Worm (Caenorhabditis elegans) whole organism, dauer: Measurements from ENCODE around the gene F28E10.1.

Experiments used
- unc-62 ChIP-seq: sonication (generic microtip); optimal IDR thresholded peaks from 2 replicates; lab custom pipeline; 2017; ENCODE audit warnings: missing biosample characterization, missing genetic modification reagents, missing genetic modification characterization

F28E10.1 gene

DNA sequence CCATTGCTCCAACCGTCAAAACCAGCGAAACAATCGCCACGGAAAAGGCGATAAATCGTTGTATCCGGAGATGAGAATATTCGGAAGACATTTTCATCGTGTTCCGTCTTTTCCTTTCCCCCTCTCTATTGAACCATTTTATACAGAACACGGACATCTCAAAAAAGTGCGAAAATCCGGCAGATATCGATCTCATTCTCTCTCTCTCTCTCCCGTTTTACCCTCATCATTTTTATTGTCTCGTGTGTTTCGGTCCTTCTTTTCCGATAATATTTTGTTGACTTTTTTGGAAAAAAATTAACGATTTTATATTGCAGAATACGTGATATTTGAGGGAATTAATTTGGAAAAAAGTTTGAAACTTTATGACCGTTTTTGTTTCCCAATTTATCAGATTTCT, 40.9 kb downstream of the F28E10.1 start, which contains the start of gene col-110:
Gene col-110 (minus strand): TSS at position 101 of the 400 bp plus-strand sequence.
- TF ChIP-seq unc-62 (GFP tag; lab: Kevin White, UChicago), result no peak

ce11 chrIV:4611740-4612139, 43.1 kb downstream of the F28E10.1 start:
- no peak for TF ChIP-seq unc-62 (GFP tag; lab: Kevin White, UChicago)

DNA sequence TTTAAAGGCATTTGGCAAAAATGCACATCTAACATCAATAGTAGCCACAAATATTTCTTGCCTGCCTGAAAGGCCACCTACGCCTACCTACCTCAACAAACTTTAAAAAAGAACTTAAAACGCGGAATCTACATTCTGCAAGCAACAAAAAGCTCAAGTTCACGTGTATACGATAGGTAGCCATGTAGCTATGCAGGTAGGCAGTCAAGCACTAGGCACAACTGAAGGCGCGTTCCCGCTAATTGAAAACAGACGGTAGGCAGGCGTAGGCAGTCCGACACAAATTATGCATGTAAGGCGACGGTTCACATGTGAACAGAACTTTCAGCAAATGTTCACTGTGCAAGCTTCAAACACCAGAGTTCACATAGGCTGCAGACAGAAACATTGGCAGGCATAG, 44.0 kb downstream of the F28E10.1 start:
- TF ChIP-seq unc-62 (GFP tag; lab: Kevin White, UChicago), result no peak

ce11 chrIV:4613516-4613915, 44.9 kb downstream of the F28E10.1 start:
- TF ChIP-seq unc-62 (GFP tag; lab: Kevin White, UChicago), result no peak

DNA sequence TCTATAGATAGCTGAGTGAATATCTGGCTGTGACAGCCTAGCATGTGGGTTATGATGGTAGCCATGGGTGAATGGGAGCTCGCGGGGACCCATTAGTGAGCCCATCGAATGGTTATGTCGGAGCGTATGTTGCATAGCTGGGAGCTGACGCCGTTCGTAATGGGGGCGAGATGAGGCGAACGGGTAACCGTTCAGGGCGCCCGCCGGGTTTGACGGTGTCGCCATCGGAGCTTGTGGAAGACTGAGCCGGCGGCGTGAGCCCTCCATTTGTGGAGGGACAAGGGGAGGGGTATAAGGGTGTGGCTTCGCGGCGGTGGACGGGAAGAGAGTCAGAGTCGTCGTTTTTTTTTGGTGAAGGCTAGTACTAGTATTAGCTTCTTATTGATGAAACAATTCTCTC, 55.2 kb downstream of the F28E10.1 start:
- TF ChIP-seq unc-62 (GFP tag; lab: Kevin White, UChicago), result no peak

ce11 chrIV:4633393-4633792, 64.8 kb downstream of the F28E10.1 start, which contains the start of gene R105.1:
Gene R105.1 (plus strand): TSS chrIV:4633693.
- no peak for TF ChIP-seq unc-62 (GFP tag; lab: Kevin White, UChicago)

- no peak for TF ChIP-seq unc-62 (GFP tag; lab: Kevin White, UChicago)
Observed at ce11 chrIV:4636001-4636400, 67.4 kb downstream of the F28E10.1 start, which contains the start of gene R105.5. Gene R105.5 (plus strand): TSS chrIV:4636301.

ce11 chrIV:4637840-4638239, 69.2 kb downstream of the F28E10.1 start, which contains the start of gene F19C7.8:
Gene F19C7.8 (minus strand): TSS chrIV:4638095.
- TF ChIP-seq unc-62 (GFP tag; lab: Kevin White, UChicago), result no peak

DNA sequence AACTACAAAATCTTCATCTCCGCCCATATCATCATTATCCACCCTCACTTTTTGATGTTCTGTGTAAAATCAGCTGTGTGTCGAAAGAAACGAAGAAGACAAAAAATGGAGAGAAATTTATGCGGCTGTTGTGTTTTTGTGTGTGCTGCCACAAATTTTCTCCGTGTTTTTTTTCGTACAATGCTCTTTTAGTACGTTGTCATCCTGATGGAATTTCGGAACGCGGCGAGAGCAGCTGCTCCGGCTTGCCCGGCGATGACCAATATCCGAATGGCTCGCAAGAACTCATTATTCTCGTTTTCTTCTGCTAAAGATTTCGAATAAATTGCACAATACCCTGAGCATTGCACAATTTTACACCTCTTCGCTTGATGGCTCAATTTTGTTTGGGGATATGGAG, 70.7 kb downstream of the F28E10.1 start:
- TF ChIP-seq unc-62 (GFP tag; lab: Kevin White, UChicago), result no peak
